Fruit fly (Drosophila melanogaster): ENCODE data around the gene Remo.
A peak's percentile ranks its signal among the peaks of the same experiment; 100 is the strongest.

Gene Remo

dm6 chrX:13253062-13253724 is 34.7 kb upstream of the Remo start (continued):
- TF ChIP-seq CG1603 (tag; optimal IDR thresholded peaks at IDR 0.05) (peak; percentile 58), H2.0 (GFP tag; IDR thresholded peaks at IDR 0.05) (peak; percentile 61), da (GFP tag; optimal IDR thresholded peaks at IDR 0.05) (peak; percentile 2), Camta (GFP tag; optimal IDR thresholded peaks at IDR 0.05) (peak; percentile 38), Dip3 (GFP tag; optimal IDR thresholded peaks at IDR 0.05) (peak; percentile 33), ERR (GFP tag; optimal IDR thresholded peaks at IDR 0.05) (no peak), tna (GFP tag; IDR thresholded peaks at IDR 0.05; ENCODE audit: partially characterized antibody) (no peak), CG3281 (GFP tag; optimal IDR thresholded peaks at IDR 0.05) (peak; percentile 12), Nf-YC (tag; optimal IDR thresholded peaks at IDR 0.05) (no peak), CG17359 (tag; optimal IDR thresholded peaks at IDR 0.05) (peak; percentile 33), CG13624 (GFP tag; optimal IDR thresholded peaks at IDR 0.05) (peak; percentile 32), CG8944 (GFP tag; optimal IDR thresholded peaks at IDR 0.05) (no peak), Asciz (GFP tag; optimal IDR thresholded peaks at IDR 0.05) (peak; percentile 11), org-1 (GFP tag; optimal IDR thresholded peaks at IDR 0.05) (no peak), CG11504 (tag; optimal IDR thresholded peaks at IDR 0.05) (peak; percentile 63), disco-r (GFP tag; optimal IDR thresholded peaks at IDR 0.05) (no peak), CG10209 (GFP tag; optimal IDR thresholded peaks at IDR 0.05) (peak; percentile 20)

- TF ChIP-seq CG7357 (GFP tag; IDR thresholded peaks at IDR 0.05): no peak
- TF ChIP-seq chinmo (GFP tag; IDR thresholded peaks at IDR 0.05; ENCODE audit: partially characterized antibody): no peak
- TF ChIP-seq mam (GFP tag; optimal IDR thresholded peaks at IDR 0.05): no peak
- no peak for TF ChIP-seq CG6683 (GFP tag; optimal IDR thresholded peaks at IDR 0.05)
- TF ChIP-seq nau (GFP tag; optimal IDR thresholded peaks at IDR 0.05): peak; percentile 19
- peak; percentile 47 for TF ChIP-seq sug (tag; optimal IDR thresholded peaks at IDR 0.05)
- no peak for TF ChIP-seq Fer1 (GFP tag; optimal IDR thresholded peaks at IDR 0.05)
- no peak for TF ChIP-seq ap (GFP tag; IDR thresholded peaks at IDR 0.05)
- no peak for TF ChIP-seq CG18476 (GFP tag; optimal IDR thresholded peaks at IDR 0.05)
- TF ChIP-seq CG11695 (GFP tag; IDR thresholded peaks at IDR 0.05): 0 out of 3 replicates have a peak, but pooled peaks have one; percentile 30
- TF ChIP-seq toy (GFP tag; IDR thresholded peaks at IDR 0.05): no peak
- no peak for TF ChIP-seq CG11093 (GFP tag; IDR thresholded peaks at IDR 0.05)
- TF ChIP-seq CG12659 (GFP tag; optimal IDR thresholded peaks at IDR 0.05): peak; percentile 7
- peak; percentile 3 for TF ChIP-seq CG10462 (GFP tag; optimal IDR thresholded peaks at IDR 0.05)
- no peak for TF ChIP-seq kni (GFP tag; optimal IDR thresholded peaks at IDR 0.05)
- no peak for TF ChIP-seq CG18262 (tag; optimal IDR thresholded peaks at IDR 0.05)
- TF ChIP-seq Med (GFP tag): peak; percentile 57
- TF ChIP-seq Usf (GFP tag; optimal IDR thresholded peaks at IDR 0.05): no peak
- TF ChIP-seq CG5953 (GFP tag; IDR thresholded peaks at IDR 0.05): no peak
- TF ChIP-seq sens (GFP tag): peak; percentile 6
- TF ChIP-seq inv (GFP tag; IDR thresholded peaks at IDR 0.05; ENCODE audit: partially characterized antibody): no peak
- no peak for TF ChIP-seq CG10979 (tag; optimal IDR thresholded peaks at IDR 0.05)
- no peak for TF ChIP-seq CG5180 (GFP tag; optimal IDR thresholded peaks at IDR 0.05)
- no peak for TF ChIP-seq CG3163 (GFP tag; optimal IDR thresholded peaks at IDR 0.05)
- no peak for TF ChIP-seq fru (optimal IDR thresholded peaks at IDR 0.05)
- TF ChIP-seq pfk (GFP tag; optimal IDR thresholded peaks at IDR 0.05): no peak
- TF ChIP-seq Asciz (GFP tag; optimal IDR thresholded peaks at IDR 0.05): peak; percentile 2
- TF ChIP-seq CG11398 (GFP tag; optimal IDR thresholded peaks at IDR 0.05): no peak
- no peak for TF ChIP-seq odd (GFP tag; optimal IDR thresholded peaks at IDR 0.05)
- TF ChIP-seq pan (optimal IDR thresholded peaks at IDR 0.05): no peak
- no peak for TF ChIP-seq pan (GFP tag; optimal IDR thresholded peaks at IDR 0.05 in 1 of 2, IDR thresholded peaks at IDR 0.05 in 1 of 2)
- peak; percentile 16 for TF ChIP-seq sqz (GFP tag; optimal IDR thresholded peaks at IDR 0.05)
- TF ChIP-seq Max (GFP tag; optimal IDR thresholded peaks at IDR 0.05): no peak
- TF ChIP-seq B-H2 (GFP tag; optimal IDR thresholded peaks at IDR 0.05): no peak
Measured at dm6 chrX:13254442-13254841, 33.4 kb upstream of the Remo start.
